Worm (Caenorhabditis elegans): Measurements from ENCODE around the gene Y54G2A.26.
A peak's percentile ranks its signal among the peaks of the same experiment; 100 is the strongest.

Y54G2A.26 gene

DNA sequence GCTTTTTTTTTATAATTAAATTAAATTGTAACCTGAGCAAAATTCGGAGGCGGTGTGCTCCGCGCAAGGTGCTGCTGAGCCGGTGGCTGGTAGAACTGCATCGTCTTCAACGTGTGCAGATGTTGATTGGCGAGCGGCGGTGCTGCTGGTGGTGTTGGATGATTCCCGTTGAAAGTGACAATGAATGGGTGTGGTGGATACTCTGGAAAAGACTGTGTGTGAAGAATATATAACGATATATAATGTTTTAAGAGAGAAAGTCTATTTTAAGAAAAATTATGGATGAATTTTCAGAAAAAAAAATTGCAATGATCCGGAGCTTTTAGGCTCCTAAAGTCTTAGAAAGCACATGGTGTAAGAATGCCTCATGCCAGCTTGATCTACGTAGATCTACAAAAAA, at the start of gene Y54G2A.26:
Gene Y54G2A.26 (minus strand): TSS at position 101 of the 400 bp plus-strand sequence.
- no peak for TF ChIP-seq nhr-11 (tag; optimal IDR thresholded peaks at IDR 0.05)
- TF ChIP-seq ceh-34 (tag; optimal IDR thresholded peaks at IDR 0.05) = no peak
- no peak for TF ChIP-seq hlh-8 (tag; optimal IDR thresholded peaks at IDR 0.05)
- TF ChIP-seq hlh-30 (tag; optimal IDR thresholded peaks at IDR 0.05; ENCODE audit: insufficient read depth) = no peak
- TF ChIP-seq ref-2 (tag; optimal IDR thresholded peaks at IDR 0.05) = no peak
- TF ChIP-seq mec-3 (tag; optimal IDR thresholded peaks at IDR 0.05; ENCODE audit: borderline replicate concordance) = no peak
- no peak for TF ChIP-seq ama-1 (optimal IDR thresholded peaks at IDR 0.05)
- no peak for TF ChIP-seq C08G9.2 (tag; optimal IDR thresholded peaks at IDR 0.05)
- no peak for TF ChIP-seq ceh-45 (GFP tag; IDR thresholded peaks at IDR 0.05)
- TF ChIP-seq F13H6.1 (tag; optimal IDR thresholded peaks at IDR 0.05) = no peak
- TF ChIP-seq madf-2 (tag; optimal IDR thresholded peaks at IDR 0.05) = no peak
- no peak for TF ChIP-seq sox-4 (tag; optimal IDR thresholded peaks at IDR 0.05)
- no peak for TF ChIP-seq nhr-232 (tag; optimal IDR thresholded peaks at IDR 0.05)

DNA sequence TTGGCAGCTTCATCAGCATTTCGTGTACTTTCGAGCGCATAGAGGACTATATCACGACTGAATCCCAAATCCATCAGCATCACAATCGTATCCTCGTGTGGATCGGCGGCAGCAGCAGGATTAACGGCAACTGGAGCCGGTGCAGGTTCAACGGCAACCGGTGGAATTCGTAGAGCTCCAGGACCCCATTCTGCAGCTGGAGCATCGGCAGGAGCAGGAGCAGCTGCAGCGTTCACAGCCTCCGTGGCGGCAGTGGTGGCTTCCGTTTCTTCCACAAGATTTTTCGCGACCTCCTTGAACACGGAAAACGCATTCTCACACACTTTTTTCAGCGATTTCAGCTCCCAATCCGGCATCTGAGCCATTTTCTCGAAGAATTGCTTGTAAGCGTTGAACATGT, 48.9 kb upstream of the Y54G2A.26 start:
- TF ChIP-seq unc-86 (tag; optimal IDR thresholded peaks at IDR 0.05) (no peak), ttx-3 (tag; optimal IDR thresholded peaks at IDR 0.05) (no peak)

- no peak for TF ChIP-seq ceh-45 (GFP tag; IDR thresholded peaks at IDR 0.05)
- TF ChIP-seq pqm-1 (tag; optimal IDR thresholded peaks at IDR 0.05) = no peak
- TF ChIP-seq ahr-1 (tag; optimal IDR thresholded peaks at IDR 0.05) = no peak
- TF ChIP-seq syd-9 (tag; optimal IDR thresholded peaks at IDR 0.05) = no peak
- TF ChIP-seq dmd-4 (tag; optimal IDR thresholded peaks at IDR 0.05; ENCODE audit: borderline replicate concordance) = no peak
- no peak for TF ChIP-seq hlh-8 (tag; optimal IDR thresholded peaks at IDR 0.05)
- TF ChIP-seq sdc-2 (tag; optimal IDR thresholded peaks at IDR 0.05) = no peak
- no peak for TF ChIP-seq eyg-1 (tag; optimal IDR thresholded peaks at IDR 0.05)
- TF ChIP-seq ceh-30 (tag; optimal IDR thresholded peaks at IDR 0.05) = no peak
- TF ChIP-seq hlh-15 (tag; optimal IDR thresholded peaks at IDR 0.05) = no peak
- no peak for TF ChIP-seq gmeb-2 (tag; optimal IDR thresholded peaks at IDR 0.05)
- TF ChIP-seq ceh-24 (tag; optimal IDR thresholded peaks at IDR 0.05) = no peak
- TF ChIP-seq ceh-14 (tag; optimal IDR thresholded peaks at IDR 0.05) = no peak
- TF ChIP-seq hlh-30 (tag; optimal IDR thresholded peaks at IDR 0.05; ENCODE audit: insufficient read depth) = no peak
- no peak for TF ChIP-seq hlh-6 (tag; optimal IDR thresholded peaks at IDR 0.05)
- no peak for TF ChIP-seq F13H6.1 (tag; optimal IDR thresholded peaks at IDR 0.05)
- TF ChIP-seq ceh-6 (GFP tag; optimal IDR thresholded peaks at IDR 0.05) = no peak
- no peak for TF ChIP-seq pha-4 (tag; optimal IDR thresholded peaks at IDR 0.05)
Observed at ce11 chrIV:3038740-3039139, 43.5 kb upstream of the Y54G2A.26 start.

ce11 chrIV:3037932-3038331, 42.7 kb upstream of the Y54G2A.26 start:
- TF ChIP-seq nhr-11 (tag; optimal IDR thresholded peaks at IDR 0.05) (no peak), C08G9.2 (tag; optimal IDR thresholded peaks at IDR 0.05) (peak; percentile 10), ceh-22 (tag; optimal IDR thresholded peaks at IDR 0.05) (no peak), ttx-3 (tag; optimal IDR thresholded peaks at IDR 0.05) (no peak), pat-9 (tag; optimal IDR thresholded peaks at IDR 0.05) (no peak)

- TF ChIP-seq fkh-6 (tag; optimal IDR thresholded peaks at IDR 0.05) (no peak), fkh-10 (GFP tag; optimal IDR thresholded peaks at IDR 0.05) (no peak), dmd-4 (tag; optimal IDR thresholded peaks at IDR 0.05; ENCODE audit: borderline replicate concordance) (no peak)
Observed at ce11 chrIV:3035375-3035774, 40.1 kb upstream of the Y54G2A.26 start.

DNA sequence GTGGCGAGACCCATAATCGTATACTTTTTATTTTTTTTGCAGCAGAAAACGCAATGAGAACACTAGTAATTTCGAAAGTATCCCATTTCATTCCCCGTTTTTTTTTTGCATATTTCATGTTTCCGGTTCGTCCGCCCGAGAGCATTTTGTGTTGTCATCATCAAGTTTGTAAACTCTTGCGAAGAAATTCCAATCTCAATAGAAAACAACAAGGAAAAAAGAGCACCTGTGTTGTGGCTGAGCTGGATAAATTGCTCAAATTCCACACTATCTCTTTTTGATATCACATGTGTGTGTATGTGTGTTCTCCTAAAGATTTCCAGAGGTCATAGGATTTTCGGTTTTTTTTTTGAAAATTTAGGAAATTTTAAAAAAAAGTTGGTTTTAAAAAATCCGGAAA, 36.7 kb upstream of the Y54G2A.26 start:
- TF ChIP-seq ref-2 (tag; optimal IDR thresholded peaks at IDR 0.05) = no peak
- TF ChIP-seq eyg-1 (tag; optimal IDR thresholded peaks at IDR 0.05) = no peak
- TF ChIP-seq fkh-6 (tag; optimal IDR thresholded peaks at IDR 0.05) = no peak
- TF ChIP-seq npax-4 (tag; optimal IDR thresholded peaks at IDR 0.05) = no peak
- TF ChIP-seq nhr-11 (tag; optimal IDR thresholded peaks at IDR 0.05) = no peak
- TF ChIP-seq ceh-31 (tag; optimal IDR thresholded peaks at IDR 0.05) = no peak
- TF ChIP-seq unc-3 (GFP tag; conservative IDR thresholded peaks at IDR 0.05) = no peak
- TF ChIP-seq unc-3 (tag; optimal IDR thresholded peaks at IDR 0.05) = no peak
- TF ChIP-seq C38D4.7 (GFP tag; optimal IDR thresholded peaks at IDR 0.05) = no peak
- TF ChIP-seq pax-1 (tag; optimal IDR thresholded peaks at IDR 0.05) = no peak
- no peak for TF ChIP-seq zip-5 (tag; optimal IDR thresholded peaks at IDR 0.05)
- TF ChIP-seq nfya-1 (tag; optimal IDR thresholded peaks at IDR 0.05) = no peak
- no peak for TF ChIP-seq ceh-9 (tag; optimal IDR thresholded peaks at IDR 0.05)
- no peak for TF ChIP-seq odd-2 (tag; optimal IDR thresholded peaks at IDR 0.05)
